Worm (Caenorhabditis elegans) whole organism, L2 larva: Measurements from ENCODE around the gene clec-212.

ENCODE experiments used
- egl-27 ChIP-seq: sonication (generic microtip); optimal IDR thresholded peaks from 3 replicates; lab custom pipeline; 2017; ENCODE audit warnings: missing biosample characterization, missing genetic modification reagents, missing genetic modification characterization
- fos-1 ChIP-seq: fragments of 150-350 bp; optimal IDR thresholded peaks from 2 replicates; lab custom pipeline; 2014; ENCODE audit warnings: missing biosample characterization, missing genetic modification characterization
- nhr-129 ChIP-seq: fragments of 150-350 bp; optimal IDR thresholded peaks from 2 replicates; lab custom pipeline; 2014; ENCODE audit warnings: missing biosample characterization, missing genetic modification characterization

DNA sequence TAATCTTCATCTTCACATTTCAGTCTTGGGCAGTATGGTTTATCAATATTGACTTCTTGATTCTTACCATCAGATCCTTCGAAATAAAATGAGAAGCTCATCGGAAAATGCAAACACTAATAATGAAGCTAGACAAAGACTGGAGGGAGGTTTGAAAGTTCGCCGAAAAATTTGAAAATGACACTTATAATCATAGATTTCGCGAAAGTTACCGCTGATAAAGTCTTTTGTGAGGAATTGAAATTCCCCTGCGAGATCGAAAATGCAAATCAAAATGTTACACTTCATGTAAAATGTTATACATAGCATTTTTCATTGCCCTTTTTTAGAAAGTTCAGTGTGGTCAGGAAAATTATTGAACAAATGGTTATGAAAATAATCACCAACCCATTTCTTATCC lies 28.1 kb upstream of the clec-212 start, which contains the start of gene C50E3.7:
- TF ChIP-seq nhr-129 (tag; lab: Kevin White, UChicago) (no peak), egl-27 (no peak), fos-1 (tag; lab: Kevin White, UChicago) (no peak)
